Fruit fly (Drosophila melanogaster) whole organism, embryonic: ENCODE data around the gene Eip63F-1.

Experiments used
- Awh ChIP-seq: fragments of 200-800 bp; sonication (Bioruptor generic); IDR thresholded peaks from 2 replicates; pipeline ENCODE4, ENCODE4 v1.3.6; 2022; ENCODE audit warnings: missing biosample characterization, missing genetic modification characterization
- Bdp1 ChIP-seq: fragments of 200-800 bp; sonication (Bioruptor generic); optimal IDR thresholded peaks from 3 replicates; lab custom pipeline; 2016; ENCODE audit warnings: missing biosample characterization, missing genetic modification characterization
- Blimp-1 ChIP-seq: fragments of 200-800 bp; sonication (Bioruptor generic); optimal IDR thresholded peaks from 3 replicates; lab custom pipeline; 2018; ENCODE audit warnings: missing biosample characterization, missing genetic modification characterization, mild to moderate bottlenecking, moderate library complexity, missing genetic modification reagents
- CG1024 ChIP-seq: fragments of 200-800 bp; sonication (Bioruptor generic); IDR thresholded peaks from 2 replicates; pipeline ENCODE4 v1.3.6; 2022; ENCODE audit warnings: missing biosample characterization, missing genetic modification characterization
- CG10267 ChIP-seq: fragments of 200-800 bp; sonication (Bioruptor generic); optimal IDR thresholded peaks from 2 replicates; lab custom pipeline; 2018; ENCODE audit warnings: missing biosample characterization, mild to moderate bottlenecking, missing genetic modification characterization, moderate library complexity
- CG10543 ChIP-seq: fragments of 200-800 bp; sonication (Bioruptor generic); optimal IDR thresholded peaks from 3 replicates; lab custom pipeline; 2017; ENCODE audit warnings: missing biosample characterization, mild to moderate bottlenecking, missing genetic modification characterization, moderate library complexity
- CG11398 ChIP-seq: fragments of 200-800 bp; sonication (Bioruptor generic); optimal IDR thresholded peaks from 2 replicates; lab custom pipeline; 2016; ENCODE audit warnings: missing biosample characterization, missing genetic modification characterization
- CG13775 ChIP-seq: fragments of 200-800 bp; sonication (Bioruptor generic); optimal IDR thresholded peaks from 3 replicates; lab custom pipeline; 2017; ENCODE audit warnings: missing biosample characterization, mild to moderate bottlenecking, missing genetic modification characterization
- CG15269 ChIP-seq: fragments of 200-800 bp; sonication (Bioruptor generic); optimal IDR thresholded peaks from 2 replicates; lab custom pipeline; 2018; ENCODE audit warnings: missing biosample characterization, mild to moderate bottlenecking, missing genetic modification characterization, moderate library complexity
- CG1602 ChIP-seq: fragments of 200-800 bp; sonication (Bioruptor generic); optimal IDR thresholded peaks from 3 replicates; lab custom pipeline; 2016; ENCODE audit warnings: missing biosample characterization, missing genetic modification characterization
- CG17328 ChIP-seq: fragments of 200-800 bp; sonication (Bioruptor generic); IDR thresholded peaks from 2 replicates; pipeline ENCODE4 v1.3.6; 2022; ENCODE audit warnings: missing biosample characterization, missing genetic modification characterization
- CG17612 ChIP-seq: fragments of 200-800 bp; sonication (Bioruptor generic); IDR thresholded peaks from 2 replicates; pipeline ENCODE4 v1.3.6; 2022; ENCODE audit warnings: missing biosample characterization, missing genetic modification characterization
- CG2202 ChIP-seq: fragments of 200-800 bp; sonication (Bioruptor generic); optimal IDR thresholded peaks from 2 replicates; lab custom pipeline; 2018; ENCODE audit warnings: missing biosample characterization, mild to moderate bottlenecking, missing genetic modification characterization
- CG31441 ChIP-seq: fragments of 200-800 bp; sonication (Bioruptor generic); IDR thresholded peaks from 2 replicates; pipeline ENCODE4 v1.3.6; 2022; ENCODE audit warnings: missing biosample characterization, missing genetic modification characterization
- CG32767 ChIP-seq: fragments of 200-800 bp; sonication (Bioruptor generic); IDR thresholded peaks from 2 replicates; pipeline ENCODE4 v1.3.6; 2022; ENCODE audit warnings: missing biosample characterization, missing genetic modification characterization
- CG4820 ChIP-seq: fragments of 200-800 bp; sonication (Bioruptor generic); optimal IDR thresholded peaks from 3 replicates; lab custom pipeline; 2016; ENCODE audit warnings: missing biosample characterization, missing genetic modification characterization
- CG6654 ChIP-seq: fragments of 200-800 bp; sonication (Bioruptor generic); optimal IDR thresholded peaks from 2 replicates; lab custom pipeline; 2017; ENCODE audit warnings: missing biosample characterization, mild to moderate bottlenecking, missing genetic modification characterization
- CG7556 ChIP-seq: fragments of 200-800 bp; sonication (Bioruptor generic); optimal IDR thresholded peaks from 2 replicates; lab custom pipeline; 2017; ENCODE audit warnings: missing biosample characterization, mild to moderate bottlenecking, missing genetic modification characterization
- CG8388 ChIP-seq: fragments of 200-800 bp; sonication (Bioruptor generic); optimal IDR thresholded peaks from 2 replicates; lab custom pipeline; 2019; ENCODE audit warnings: missing biosample characterization, mild to moderate bottlenecking, missing genetic modification characterization, moderate library complexity
- CG8924 ChIP-seq: fragments of 200-800 bp; optimal IDR thresholded peaks from 3 replicates; lab custom pipeline; 2019; ENCODE audit warnings: missing biosample characterization, mild to moderate bottlenecking, missing genetic modification characterization, moderate library complexity
- H2.0 ChIP-seq: fragments of 200-800 bp; sonication (Bioruptor generic); IDR thresholded peaks from 2 replicates; pipeline ENCODE4 v1.3.6; 2022; ENCODE audit warnings: missing biosample characterization, missing genetic modification characterization
- HmgD ChIP-seq: fragments of 200-800 bp; sonication (Bioruptor generic); optimal IDR thresholded peaks from 3 replicates; lab custom pipeline; 2016; ENCODE audit warnings: missing biosample characterization, missing genetic modification characterization
- Mad ChIP-seq: fragments of 200-800 bp; sonication (Bioruptor generic); optimal IDR thresholded peaks from 2 replicates; lab custom pipeline; 2016; ENCODE audit warnings: missing biosample characterization, missing genetic modification characterization
- Max ChIP-seq: fragments of 200-800 bp; sonication (Bioruptor generic); optimal IDR thresholded peaks from 2 replicates; lab custom pipeline; 2016; ENCODE audit warnings: missing biosample characterization, mild to moderate bottlenecking, missing genetic modification characterization
- Pdp1 ChIP-seq, 2 experiments: fragments of 200-800 bp; sonication (Bioruptor generic); optimal IDR thresholded peaks; 3 replicates each; lab custom pipeline; 2016; ENCODE audit warnings: missing biosample characterization in 2 of 2, missing genetic modification characterization in 2 of 2, mild to moderate bottlenecking in 1 of 2, moderate library complexity in 1 of 2
- abd-A ChIP-seq: fragments of 200-800 bp; sonication (Bioruptor generic); optimal IDR thresholded peaks from 3 replicates; lab custom pipeline; 2019; ENCODE audit warnings: missing biosample characterization, mild to moderate bottlenecking, missing genetic modification characterization, moderate library complexity
- ase ChIP-seq: fragments of 200-800 bp; sonication (Bioruptor generic); IDR thresholded peaks from 3 replicates; pipeline ENCODE4 v1.3.6; 2022; ENCODE audit warnings: missing biosample characterization, missing genetic modification characterization
- bowl ChIP-seq: fragments of 200-800 bp; sonication (Bioruptor generic); IDR thresholded peaks from 2 replicates; pipeline ENCODE4 v1.3.6; 2022; ENCODE audit warnings: missing biosample characterization, missing genetic modification characterization
- bsh ChIP-seq, 2 experiments: fragments of 200-800 bp; sonication (Bioruptor generic); optimal IDR thresholded peaks; 2 replicates each; lab custom pipeline; 2017 to 2018; ENCODE audit warnings: mild to moderate bottlenecking in 2 of 2, missing biosample characterization in 2 of 2, missing genetic modification characterization in 2 of 2, moderate library complexity in 1 of 2
- crol ChIP-seq: fragments of 200-800 bp; sonication (Bioruptor generic); IDR thresholded peaks from 2 replicates; pipeline ENCODE4 v1.3.6; 2022; ENCODE audit warnings: missing biosample characterization, missing genetic modification characterization
- dmrt11E ChIP-seq: fragments of 200-800 bp; sonication (Bioruptor generic); optimal IDR thresholded peaks from 3 replicates; lab custom pipeline; 2018; ENCODE audit warnings: missing biosample characterization, mild to moderate bottlenecking, missing genetic modification characterization, moderate library complexity
- ems ChIP-seq: fragments of 200-800 bp; sonication (Bioruptor generic); optimal IDR thresholded peaks from 3 replicates; lab custom pipeline; 2016; ENCODE audit warnings: missing biosample characterization, missing genetic modification characterization
- gcm2 ChIP-seq: fragments of 200-800 bp; sonication (Bioruptor generic); optimal IDR thresholded peaks from 2 replicates; lab custom pipeline; 2016; ENCODE audit warnings: missing biosample characterization, missing genetic modification characterization
- grn ChIP-seq: fragments of 200-800 bp; sonication (Bioruptor generic); optimal IDR thresholded peaks from 3 replicates; lab custom pipeline; 2017; ENCODE audit warnings: missing biosample characterization, missing genetic modification characterization
- jumu ChIP-seq: fragments of 200-800 bp; sonication (Bioruptor generic); optimal IDR thresholded peaks from 3 replicates; lab custom pipeline; 2016; ENCODE audit warnings: missing biosample characterization, missing genetic modification characterization
- kni ChIP-seq: fragments of 200-800 bp; sonication (Bioruptor generic); optimal IDR thresholded peaks from 3 replicates; lab custom pipeline; 2017; ENCODE audit warnings: mild to moderate bottlenecking, missing biosample characterization, missing genetic modification reagents, missing genetic modification characterization
- lola ChIP-seq, 3 experiments: fragments of >200 bp in 2 of 3; fragments of 200-800 bp in 1 of 3; sonication (Bioruptor generic) in 1 of 3; optimal IDR thresholded peaks; 2 replicates each; lab custom pipeline; 2017 to 2019; ENCODE audit warnings: missing biosample characterization in 3 of 3, missing genetic modification characterization in 3 of 3, mild to moderate bottlenecking in 1 of 3, moderate library complexity in 1 of 3
- lov ChIP-seq, 2 experiments: fragments of 200-800 bp in 1 of 2; fragments of >200 bp in 1 of 2; sonication (Bioruptor generic) in 1 of 2; IDR thresholded peaks in 1 of 2; optimal IDR thresholded peaks in 1 of 2; 2 replicates in 1 of 2; 3 replicates in 1 of 2; pipeline versions ENCODE4 v1.3.6 to Lab custom; 2017 to 2022; ENCODE audit warnings: missing biosample characterization in 1 of 2, missing genetic modification characterization in 1 of 2
- row ChIP-seq: fragments of 200-800 bp; sonication (Bioruptor generic); IDR thresholded peaks from 3 replicates; pipeline ENCODE4 v1.3.6; 2022; ENCODE audit warnings: missing biosample characterization, missing genetic modification characterization
- sd ChIP-seq: fragments of 200-800 bp; sonication (Bioruptor generic); optimal IDR thresholded peaks from 3 replicates; lab custom pipeline; 2018; ENCODE audit warnings: missing biosample characterization, mild to moderate bottlenecking, missing genetic modification characterization, moderate library complexity
- sqz ChIP-seq: fragments of 200-800 bp; sonication (Bioruptor generic); optimal IDR thresholded peaks from 3 replicates; lab custom pipeline; 2018; ENCODE audit warnings: missing biosample characterization, mild to moderate bottlenecking, missing genetic modification characterization
- ssp ChIP-seq: fragments of 200-800 bp; sonication (Bioruptor generic); IDR thresholded peaks from 2 replicates; pipeline ENCODE4 v1.3.6; 2022; ENCODE audit warnings: missing biosample characterization, missing genetic modification characterization
- tap ChIP-seq: fragments of 200-800 bp; optimal IDR thresholded peaks from 3 replicates; lab custom pipeline; 2019; ENCODE audit warnings: missing biosample characterization, mild to moderate bottlenecking, missing genetic modification characterization, moderate library complexity
- twi ChIP-seq: fragments of 200-800 bp; optimal IDR thresholded peaks from 2 replicates; lab custom pipeline; 2019; ENCODE audit warnings: missing biosample characterization, mild to moderate bottlenecking, missing genetic modification characterization, moderate library complexity
- usp ChIP-seq: fragments of >200 bp; optimal IDR thresholded peaks from 2 replicates; lab custom pipeline; 2017; ENCODE audit warnings: missing biosample characterization, missing genetic modification characterization
- zen ChIP-seq: fragments of 200-800 bp; sonication (Bioruptor generic); optimal IDR thresholded peaks from 3 replicates; lab custom pipeline; 2018; ENCODE audit warnings: missing biosample characterization, mild to moderate bottlenecking, missing genetic modification characterization, moderate library complexity
- zen2 ChIP-seq: fragments of 200-800 bp; sonication (Bioruptor generic); IDR thresholded peaks from 3 replicates; pipeline ENCODE4 v1.3.6; 2022; ENCODE audit warnings: missing biosample characterization, missing genetic modification characterization; ENCODE audit not compliant: partially characterized antibody

Eip63F-1 gene

DNA sequence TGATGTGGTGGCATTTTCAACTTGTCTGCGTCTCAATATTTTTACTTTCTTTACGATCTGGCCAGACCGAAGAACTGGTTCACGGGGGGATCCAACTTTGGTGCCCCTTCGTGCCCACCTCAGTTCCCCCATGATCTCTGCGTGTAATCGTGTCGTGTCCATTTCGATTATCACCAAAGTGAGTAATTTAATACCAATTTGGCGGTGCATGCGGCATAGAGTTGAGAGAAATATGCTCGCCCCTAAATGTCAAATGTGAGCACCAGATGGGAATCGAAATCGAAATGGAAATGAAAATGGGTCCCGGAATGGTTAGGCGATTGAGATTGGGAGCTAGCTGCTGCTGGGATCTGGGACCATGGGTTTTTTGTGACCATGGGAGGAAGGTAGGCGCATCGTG, 64.1 kb downstream of the Eip63F-1 start:
- TF ChIP-seq grn (GFP tag; lab: Kevin White, UChicago) (peak; percentile 62), CG17612 (GFP tag; lab: Robert Waterston, UW) (no peak), Blimp-1 (GFP tag; lab: Kevin White, UChicago) (peak; percentile 42), twi (tag; lab: Kevin White, UChicago) (peak; percentile 30), kni (GFP tag; lab: Kevin White, UChicago) (peak; percentile 53), crol (0 out of 2 replicates have a peak, but pooled peaks have one; percentile 30), abd-A (tag; lab: Kevin White, UChicago) (peak; percentile 90), Awh (GFP tag; lab: Robert Waterston, UW) (peak; percentile 29; the same call in 1 of the 2 replicates), usp (GFP tag; lab: Kevin White, UChicago) (no peak), zen2 (no peak), sqz (GFP tag; lab: Kevin White, UChicago) (no peak)

- TF ChIP-seq CG32767 (GFP tag; lab: Robert Waterston, UW) (0 out of 2 replicates have a peak, but pooled peaks have one; percentile 15), CG17328 (GFP tag; lab: Robert Waterston, UW) (peak; percentile 52; the same call in 1 of the 2 replicates), CG2202 (tag; lab: Kevin White, UChicago) (peak; percentile 23), CG8924 (tag; lab: Kevin White, UChicago) (peak; percentile 22), CG11398 (GFP tag; lab: Kevin White, UChicago) (no peak), Bdp1 (no peak), Mad (no peak), zen (tag; lab: Kevin White, UChicago) (no peak), lov (optimal IDR thresholded peaks at IDR 0.05; lab: Kevin White, UChicago) (no peak), lov (GFP tag; IDR thresholded peaks at IDR 0.05; lab: Robert Waterston, UW) (0 out of 3 replicates have a peak, but pooled peaks have one; percentile 6), CG10267 (peak; percentile 20), H2.0 (0 out of 2 replicates have a peak, but pooled peaks have one; percentile 20), bsh (GFP tag; optimal IDR thresholded peaks at IDR 0.05; lab: Kevin White, UChicago) (peak; percentile 21 to 54), CG13775 (peak; percentile 25), tap (no peak), ssp (GFP tag; lab: Robert Waterston, UW) (0 out of 2 replicates have a peak, but pooled peaks have one; percentile 11), CG1024 (0 out of 2 replicates have a peak, but pooled peaks have one; percentile 25), CG10543 (GFP tag; lab: Kevin White, UChicago) (no peak), sd (no peak), CG7556 (no peak), dmrt11E (tag; lab: Kevin White, UChicago) (peak; percentile 72), row (GFP tag; lab: Robert Waterston, UW) (peak; percentile 27; the same call in 1 of the 3 replicates), CG8388 (GFP tag; lab: Kevin White, UChicago) (peak; percentile 29), bowl (GFP tag; lab: Robert Waterston, UW) (no peak), jumu (peak; percentile 23), ase (GFP tag; lab: Robert Waterston, UW) (0 out of 3 replicates have a peak, but pooled peaks have one; percentile 37), Blimp-1 (GFP tag; lab: Kevin White, UChicago) (peak; percentile 25), lola (GFP tag; optimal IDR thresholded peaks at IDR 0.05; lab: Kevin White, UChicago) (peak in 1 of 3 experiments; percentile 60), CG31441 (GFP tag; lab: Robert Waterston, UW) (0 out of 2 replicates have a peak, but pooled peaks have one; percentile 18), CG1602 (peak; percentile 20), Pdp1 (GFP tag; optimal IDR thresholded peaks at IDR 0.05; lab: Kevin White, UChicago) (peak in 1 of 2 experiments; percentile 9), CG15269 (tag; lab: Kevin White, UChicago) (no peak), Max (GFP tag; lab: Kevin White, UChicago) (no peak), CG6654 (GFP tag; lab: Kevin White, UChicago) (no peak), ems (no peak), CG4820 (GFP tag; lab: Kevin White, UChicago) (peak; percentile 9), crol (no peak), gcm2 (GFP tag; lab: Kevin White, UChicago) (no peak), HmgD (GFP tag; lab: Kevin White, UChicago) (no peak)
Measured at dm6 chr3L:3868014-3868413, 67.4 kb downstream of the Eip63F-1 start.
